Fruit fly (Drosophila melanogaster): ENCODE data around the gene RpS6.

The RpS6 gene

DNA sequence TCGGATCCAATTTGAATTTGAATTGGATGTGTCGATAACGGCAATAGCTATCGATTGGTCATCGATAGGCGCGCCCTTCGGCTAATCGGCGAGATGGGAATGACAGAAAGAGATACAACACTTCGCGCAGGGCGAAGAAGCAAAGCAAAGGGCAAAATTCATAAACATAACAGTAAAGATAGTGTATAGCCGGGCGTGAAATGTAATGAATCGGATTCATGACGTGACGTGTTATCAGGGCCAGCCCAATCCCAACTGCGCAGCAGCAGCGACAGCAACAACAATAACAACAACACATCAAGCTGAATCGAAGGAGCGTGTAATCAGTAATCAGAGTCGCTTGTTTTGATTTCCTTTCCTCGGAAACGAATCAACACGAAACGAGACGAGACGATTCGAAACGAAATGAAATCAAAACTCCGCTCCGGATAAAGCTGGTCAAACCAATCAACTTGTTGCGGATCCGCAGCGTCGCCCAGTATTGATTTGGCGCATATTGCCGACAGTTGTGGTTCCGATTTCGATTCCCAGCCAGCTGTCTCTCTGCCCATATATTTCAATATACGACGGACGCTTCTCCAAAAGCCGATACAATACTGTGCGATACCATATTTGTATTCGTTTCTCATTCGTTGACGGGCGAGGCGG lies 11.0 kb upstream of the RpS6 start, which contains the start of gene snz (continued):
- TF ChIP-seq CG12744 (GFP tag; optimal IDR thresholded peaks at IDR 0.05) = no peak
- TF ChIP-seq Adf1 (GFP tag; IDR thresholded peaks at IDR 0.05) = peak; percentile 89
- TF ChIP-seq HLHmδ (GFP tag; optimal IDR thresholded peaks at IDR 0.05) = no peak
- TF ChIP-seq Antp (GFP tag; optimal IDR thresholded peaks at IDR 0.05) = no peak
- peak; percentile 6 for TF ChIP-seq Hand (GFP tag; optimal IDR thresholded peaks at IDR 0.05)
- TF ChIP-seq disco-r (GFP tag; optimal IDR thresholded peaks at IDR 0.05) = no peak
- TF ChIP-seq corto (GFP tag; optimal IDR thresholded peaks at IDR 0.05) = no peak
- TF ChIP-seq tin (GFP tag; optimal IDR thresholded peaks at IDR 0.05) = no peak
- TF ChIP-seq br (optimal IDR thresholded peaks at IDR 0.05) = no peak
- peak; percentile 77 for TF ChIP-seq Dll (GFP tag; IDR thresholded peaks at IDR 0.05; ENCODE audit: partially characterized antibody)
- no peak for TF ChIP-seq pan (optimal IDR thresholded peaks at IDR 0.05)
- TF ChIP-seq pan (GFP tag; optimal IDR thresholded peaks at IDR 0.05 in 1 of 2, IDR thresholded peaks at IDR 0.05 in 1 of 2) = peak in 1 of 2 experiments; percentile 19
- TF ChIP-seq tna (GFP tag; IDR thresholded peaks at IDR 0.05; ENCODE audit: partially characterized antibody) = peak; percentile 80
- TF ChIP-seq z (GFP tag; IDR thresholded peaks at IDR 0.05) = no peak
- TF ChIP-seq inv (GFP tag; IDR thresholded peaks at IDR 0.05; ENCODE audit: partially characterized antibody) = peak; percentile 48; the same call in 1 of the 2 replicates
- no peak for TF ChIP-seq CG3838 (GFP tag; optimal IDR thresholded peaks at IDR 0.05)
- TF ChIP-seq Dip3 (GFP tag; optimal IDR thresholded peaks at IDR 0.05) = no peak
- TF ChIP-seq zen2 (GFP tag; IDR thresholded peaks at IDR 0.05; ENCODE audit: partially characterized antibody) = peak; percentile 68; the same call in 2 of the 3 replicates
- TF ChIP-seq ab (GFP tag; optimal IDR thresholded peaks at IDR 0.05) = no peak
- TF ChIP-seq CG30020 (tag; optimal IDR thresholded peaks at IDR 0.05) = no peak
- no peak for TF ChIP-seq Sox100B (GFP tag; optimal IDR thresholded peaks at IDR 0.05)
- no peak for TF ChIP-seq cwo (GFP tag; optimal IDR thresholded peaks at IDR 0.05)
- peak; percentile 75 for TF ChIP-seq hbn (GFP tag; IDR thresholded peaks at IDR 0.05; ENCODE audit: partially characterized antibody)
- no peak for TF ChIP-seq HmgD (GFP tag; optimal IDR thresholded peaks at IDR 0.05)
- no peak for TF ChIP-seq pum (GFP tag; optimal IDR thresholded peaks at IDR 0.05)
- no peak for TF ChIP-seq Mes4 (GFP tag; optimal IDR thresholded peaks at IDR 0.05)
- no peak for TF ChIP-seq peb (GFP tag; IDR thresholded peaks at IDR 0.05)
- TF ChIP-seq Xbp1 (GFP tag; optimal IDR thresholded peaks at IDR 0.05) = peak; percentile 5
- peak; percentile 1 for TF ChIP-seq nmo (GFP tag; optimal IDR thresholded peaks at IDR 0.05)
- TF ChIP-seq CG3163 (GFP tag; optimal IDR thresholded peaks at IDR 0.05) = no peak
- TF ChIP-seq CG10654 (GFP tag; optimal IDR thresholded peaks at IDR 0.05) = no peak
- no peak for TF ChIP-seq crol (GFP tag; IDR thresholded peaks at IDR 0.05)
- peak; percentile 75 for TF ChIP-seq mld (GFP tag; IDR thresholded peaks at IDR 0.05; ENCODE audit: partially characterized antibody)
- TF ChIP-seq CG12769 (tag; optimal IDR thresholded peaks at IDR 0.05) = no peak
- no peak for TF ChIP-seq Tbp (GFP tag; optimal IDR thresholded peaks at IDR 0.05)
- no peak for TF ChIP-seq tx (GFP tag; optimal IDR thresholded peaks at IDR 0.05)
- no peak for TF ChIP-seq CG1529 (GFP tag; optimal IDR thresholded peaks at IDR 0.05)
- TF ChIP-seq Dad (GFP tag; optimal IDR thresholded peaks at IDR 0.05) = no peak
- TF ChIP-seq Hr78 (GFP tag; optimal IDR thresholded peaks at IDR 0.05) = no peak
- no peak for TF ChIP-seq Nf-YA (GFP tag; IDR thresholded peaks at IDR 0.05)
- TF ChIP-seq CG8944 (GFP tag; optimal IDR thresholded peaks at IDR 0.05) = no peak
- no peak for TF ChIP-seq Jarid2 (GFP tag; optimal IDR thresholded peaks at IDR 0.05)
- no peak for TF ChIP-seq Lpt (GFP tag; optimal IDR thresholded peaks at IDR 0.05)
- TF ChIP-seq CG12942 (GFP tag; optimal IDR thresholded peaks at IDR 0.05) = no peak
- no peak for TF ChIP-seq stc (GFP tag; IDR thresholded peaks at IDR 0.05)
- no peak for TF ChIP-seq CG4617 (GFP tag; optimal IDR thresholded peaks at IDR 0.05; ENCODE audit: borderline replicate concordance)
- TF ChIP-seq odd (GFP tag; optimal IDR thresholded peaks at IDR 0.05) = no peak
- TF ChIP-seq Dfd (GFP tag; optimal IDR thresholded peaks at IDR 0.05) = no peak
- TF ChIP-seq twi (tag; optimal IDR thresholded peaks at IDR 0.05) = no peak
- TF ChIP-seq CrebB (tag; optimal IDR thresholded peaks at IDR 0.05) = no peak
- TF ChIP-seq Nf-YC (tag; optimal IDR thresholded peaks at IDR 0.05) = peak; percentile 50

All from whole organism, embryonic.